Worm (Caenorhabditis elegans): ENCODE measurements around the gene his-41.

Gene his-41

DNA sequence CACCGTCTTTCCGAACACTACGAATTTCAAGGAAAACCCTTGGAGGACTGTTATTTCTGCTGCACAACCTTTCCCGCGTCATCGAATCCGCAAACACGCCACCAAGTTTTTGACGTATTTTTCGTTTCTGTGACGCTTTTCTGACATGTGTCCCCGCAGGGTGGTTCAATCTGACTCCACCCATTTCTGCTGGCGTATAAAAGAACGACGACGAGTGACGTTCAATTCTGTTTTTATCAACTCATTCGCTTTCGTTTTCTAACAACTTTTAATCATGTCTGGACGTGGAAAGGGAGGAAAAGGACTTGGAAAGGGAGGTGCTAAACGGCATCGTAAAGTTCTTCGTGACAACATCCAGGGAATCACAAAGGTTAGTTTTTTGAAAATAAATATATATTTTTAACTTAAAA is 1.5 kb downstream of the his-41 start, which contains the start of gene his-37 (continued):
- TF ChIP-seq snpc-4 (GFP tag; optimal IDR thresholded peaks at IDR 0.05), result peak; percentile 43
- TF ChIP-seq snpc-4 (tag; optimal IDR thresholded peaks at IDR 0.05), result peak; percentile 77 to 89 (median 84)
- peak; percentile 96 for TF ChIP-seq zfh-2 (GFP tag; conservative IDR thresholded peaks at IDR 0.05)
- no peak for TF ChIP-seq mes-4 (tag; optimal IDR thresholded peaks at IDR 0.05)
- TF ChIP-seq snpc-1.3 (tag; optimal IDR thresholded peaks at IDR 0.05; ENCODE audit: insufficient read depth), result peak; percentile 26
- TF ChIP-seq ceh-100 (GFP tag; IDR thresholded peaks at IDR 0.05), result peak; percentile 76
- peak; percentile 96 for TF ChIP-seq pha-4 (tag; optimal IDR thresholded peaks at IDR 0.05)
- peak; percentile 69 for TF ChIP-seq lin-26 (GFP tag; IDR thresholded peaks at IDR 0.05)
- TF ChIP-seq attf-6 (GFP tag; IDR thresholded peaks at IDR 0.05), result no peak
- peak; percentile 97 for TF ChIP-seq nfyb-1 (GFP tag; IDR thresholded peaks at IDR 0.05)
- peak; percentile 59 for TF ChIP-seq athp-1 (tag; optimal IDR thresholded peaks at IDR 0.05)
- peak; percentile 40 for TF ChIP-seq egrh-3 (GFP tag; IDR thresholded peaks at IDR 0.05)
- peak; percentile 98 for TF ChIP-seq ztf-26 (tag; optimal IDR thresholded peaks at IDR 0.05)
- peak; percentile 97 for TF ChIP-seq tlf-1 (GFP tag; optimal IDR thresholded peaks at IDR 0.05)
- TF ChIP-seq sdz-38 (tag; optimal IDR thresholded peaks at IDR 0.05), result no peak
- TF ChIP-seq madf-10 (tag; optimal IDR thresholded peaks at IDR 0.05), result peak; percentile 95
- TF ChIP-seq atf-7 (tag; optimal IDR thresholded peaks at IDR 0.05), result peak; percentile 97
- TF ChIP-seq ztf-28 (GFP tag; IDR thresholded peaks at IDR 0.05), result 0 out of 2 replicates have a peak, but pooled peaks have one; percentile 45
- TF ChIP-seq F39B2.1 (GFP tag; IDR thresholded peaks at IDR 0.05), result peak; percentile 100
- peak; percentile 40; the same call in 1 of the 2 replicates for TF ChIP-seq C17E4.6 (GFP tag; IDR thresholded peaks at IDR 0.05)
- peak; percentile 99 for TF ChIP-seq lin-40 (tag; optimal IDR thresholded peaks at IDR 0.05)
- TF ChIP-seq madf-3 (GFP tag; IDR thresholded peaks at IDR 0.05), result peak; percentile 93
- peak; percentile 64 for TF ChIP-seq F57C9.4 (tag; optimal IDR thresholded peaks at IDR 0.05)
- TF ChIP-seq lin-35 (GFP tag; optimal IDR thresholded peaks at IDR 0.05), result peak in 2 of 3 experiments; percentile 71 to 95

DNA sequence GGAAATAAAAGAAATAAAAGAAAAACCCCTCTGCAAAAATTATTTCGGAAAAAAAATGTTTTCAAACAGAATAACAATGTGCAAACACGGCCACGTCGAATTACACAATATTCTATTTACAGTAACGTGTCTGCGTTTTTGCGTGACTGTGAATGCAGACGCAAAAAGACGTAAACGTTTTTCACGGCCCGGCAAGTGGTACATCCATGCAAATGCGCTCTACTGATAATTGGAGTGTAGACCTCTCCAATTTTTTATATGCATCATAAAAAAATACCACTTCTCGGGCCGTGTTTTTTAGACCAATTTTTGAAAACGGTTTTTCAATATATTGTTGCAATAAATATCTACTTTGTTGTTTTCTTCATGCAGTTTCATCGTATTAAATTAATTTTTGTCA is 4.1 kb downstream of the his-41 start, which contains the start of gene nstp-10:
nstp-10 (minus strand) TSS at position 378 of the 400 bp plus-strand sequence.
- TF ChIP-seq Y79H2A.3 (GFP tag; conservative IDR thresholded peaks at IDR 0.05) (peak; percentile 77; the same call in 1 of the 2 replicates), egl-18 (GFP tag; IDR thresholded peaks at IDR 0.05) (no peak), F22D6.2 (tag; optimal IDR thresholded peaks at IDR 0.05) (no peak), nhr-27 (tag; optimal IDR thresholded peaks at IDR 0.05) (no peak), F33H1.4 (GFP tag; IDR thresholded peaks at IDR 0.05) (peak; percentile 74), Y67H2A.10 (GFP tag; conservative IDR thresholded peaks at IDR 0.05) (peak; percentile 54; the same call in 1 of the 2 replicates), dox-1 (GFP tag; IDR thresholded peaks at IDR 0.05) (peak; percentile 97), sea-2 (GFP tag; IDR thresholded peaks at IDR 0.05) (no peak), ztf-28 (GFP tag; IDR thresholded peaks at IDR 0.05) (peak; percentile 77; the same call in 1 of the 2 replicates), him-1 (tag; optimal IDR thresholded peaks at IDR 0.05) (peak; percentile 60), atf-7 (tag; optimal IDR thresholded peaks at IDR 0.05) (no peak), tbx-9 (tag; optimal IDR thresholded peaks at IDR 0.05; ENCODE audit: borderline replicate concordance) (no peak), ceh-79 (tag; optimal IDR thresholded peaks at IDR 0.05) (no peak), ZK185.1 (tag; optimal IDR thresholded peaks at IDR 0.05; ENCODE audit: poor library complexity, severe bottlenecking) (peak; percentile 49), snpc-1.3 (tag; optimal IDR thresholded peaks at IDR 0.05; ENCODE audit: insufficient read depth) (peak; percentile 94), madf-8 (GFP tag; conservative IDR thresholded peaks at IDR 0.05) (peak; percentile 91), F49E8.2 (tag; optimal IDR thresholded peaks at IDR 0.05; ENCODE audit: insufficient read depth) (peak; percentile 91), hrde-1 (tag; optimal IDR thresholded peaks at IDR 0.05; ENCODE audit: borderline replicate concordance) (peak; percentile 26), B0019.2 (GFP tag; conservative IDR thresholded peaks at IDR 0.05) (peak; percentile 98), ceh-40 (GFP tag; IDR thresholded peaks at IDR 0.05) (no peak), snpc-4 (GFP tag; optimal IDR thresholded peaks at IDR 0.05) (peak; percentile 59), snpc-4 (tag; optimal IDR thresholded peaks at IDR 0.05) (peak; percentile 60 to 78 (median 74)), athp-1 (tag; optimal IDR thresholded peaks at IDR 0.05) (peak; percentile 88), F57C9.4 (tag; optimal IDR thresholded peaks at IDR 0.05) (no peak), nfya-1 (tag; optimal IDR thresholded peaks at IDR 0.05; ENCODE audit: borderline replicate concordance, insufficient read depth) (no peak), lsl-1 (GFP tag; optimal IDR thresholded peaks at IDR 0.05) (peak; percentile 98), unc-62 (GFP tag; optimal IDR thresholded peaks at IDR 0.05) (no peak), ztf-25 (GFP tag; IDR thresholded peaks at IDR 0.05) (0 out of 2 replicates have a peak, but pooled peaks have one; percentile 75), ccch-3 (GFP tag; optimal IDR thresholded peaks at IDR 0.05) (no peak)
